Fruit fly (Drosophila melanogaster) whole organism, wandering third instar larva: ENCODE measurements around the gene Rpp20.
A peak's percentile ranks its signal among the peaks of the same experiment; 100 is the strongest.

Source experiments
- CG32264 ChIP-seq: fragments of 200-800 bp; sonication (Bioruptor generic); optimal IDR thresholded peaks from 2 replicates; lab custom pipeline; 2016; ENCODE audit warnings: missing biosample characterization, missing genetic modification characterization
- CG9705 ChIP-seq: fragments of 200-800 bp; sonication (Bioruptor generic); optimal IDR thresholded peaks from 2 replicates; lab custom pipeline; 2018; ENCODE audit warnings: missing biosample characterization, mild to moderate bottlenecking, missing genetic modification characterization
- CrebA ChIP-seq: fragments of 200-800 bp; sonication (Bioruptor generic); optimal IDR thresholded peaks from 2 replicates; lab custom pipeline; 2016; ENCODE audit warnings: missing biosample characterization, mild to moderate bottlenecking, missing genetic modification characterization, borderline replicate concordance
- Dfd ChIP-seq: fragments of >200 bp; optimal IDR thresholded peaks from 2 replicates; lab custom pipeline; 2017; ENCODE audit warnings: missing biosample characterization, missing genetic modification characterization
- Dif ChIP-seq: fragments of 200-275, 200-300 bp; sonication (Bioruptor generic); optimal IDR thresholded peaks from 2 replicates; lab custom pipeline; 2018; ENCODE audit warnings: missing biosample characterization, missing genetic modification characterization; ENCODE audit not compliant: partially characterized antibody
- Hnf4 ChIP-seq: fragments of 200-800 bp; sonication (Bioruptor generic); optimal IDR thresholded peaks from 2 replicates; lab custom pipeline; 2016; ENCODE audit warnings: missing biosample characterization, mild to moderate bottlenecking, missing genetic modification characterization
- Hr78 ChIP-seq: fragments of >200 bp; optimal IDR thresholded peaks from 2 replicates; lab custom pipeline; 2017; ENCODE audit warnings: missing biosample characterization, missing genetic modification characterization
- Jra ChIP-seq: sonication (Bioruptor generic); optimal IDR thresholded peaks from 2 replicates; lab custom pipeline; 2016; ENCODE audit warnings: missing biosample characterization, missing genetic modification characterization
- Myc ChIP-seq: fragments of >200 bp; optimal IDR thresholded peaks from 2 replicates; lab custom pipeline; 2017
- Rel ChIP-seq, 2 experiments: fragments of 200-800 bp; sonication (Bioruptor generic) in 1 of 2; optimal IDR thresholded peaks; 2 replicates in 1 of 2; 3 replicates in 1 of 2; lab custom pipeline; 2016 to 2019; ENCODE audit warnings: mild to moderate bottlenecking in 2 of 2, missing biosample characterization in 2 of 2, missing genetic modification characterization in 2 of 2, moderate library complexity in 1 of 2
- Sp1 ChIP-seq: fragments of 200-800 bp; sonication (Bioruptor generic); optimal IDR thresholded peaks from 3 replicates; lab custom pipeline; 2019; ENCODE audit warnings: missing biosample characterization, mild to moderate bottlenecking, missing genetic modification characterization, moderate library complexity
- Vsx2 ChIP-seq: fragments of 200-300, 225-300 bp; sonication (Bioruptor generic); optimal IDR thresholded peaks from 2 replicates; lab custom pipeline; 2018; ENCODE audit warnings: missing biosample characterization, missing genetic modification characterization; ENCODE audit not compliant: partially characterized antibody
- brk ChIP-seq: fragments of 200-800 bp; sonication (Bioruptor generic); optimal IDR thresholded peaks from 2 replicates; lab custom pipeline; 2016; ENCODE audit warnings: missing biosample characterization, mild to moderate bottlenecking, missing genetic modification characterization
- dl ChIP-seq, 2 experiments: fragments of 175-275, 200-275 bp in 1 of 2; fragments of 200-275 bp in 1 of 2; sonication (Bioruptor generic); optimal IDR thresholded peaks; lab custom pipeline; 2018; ENCODE audit warnings: mild to moderate bottlenecking in 2 of 2, missing biosample characterization in 2 of 2, missing genetic modification characterization in 2 of 2, moderate library complexity in 2 of 2; ENCODE audit not compliant: partially characterized antibody in 2 of 2, insufficient read depth in 1 of 2
- dmrt93B ChIP-seq: fragments of 200-800 bp; sonication (Bioruptor generic); optimal IDR thresholded peaks from 2 replicates; lab custom pipeline; 2018; ENCODE audit warnings: missing biosample characterization, mild to moderate bottlenecking, missing genetic modification characterization
- dsf ChIP-seq: sonication (Bioruptor generic); optimal IDR thresholded peaks from 2 replicates; lab custom pipeline; 2016; ENCODE audit warnings: missing biosample characterization, missing genetic modification characterization, borderline replicate concordance
- ey ChIP-seq: fragments of 200-800 bp; sonication (Bioruptor generic); optimal IDR thresholded peaks from 2 replicates; lab custom pipeline; 2016; ENCODE audit warnings: missing biosample characterization, missing genetic modification characterization
- foxo ChIP-seq, 2 experiments: fragments of 200-800 bp; sonication (Bioruptor generic); optimal IDR thresholded peaks; 2 replicates in 1 of 2; 3 replicates in 1 of 2; lab custom pipeline; 2016 to 2017; ENCODE audit warnings: missing biosample characterization in 2 of 2, missing genetic modification characterization in 2 of 2
- h ChIP-seq: fragments of 200-800 bp; sonication (Bioruptor generic); optimal IDR thresholded peaks from 3 replicates; lab custom pipeline; 2016; ENCODE audit warnings: missing biosample characterization, mild to moderate bottlenecking, missing genetic modification characterization
- jim ChIP-seq: fragments of 175-275, 200-325 bp; sonication (Bioruptor generic); optimal IDR thresholded peaks from 2 replicates; lab custom pipeline; 2016; ENCODE audit warnings: missing biosample characterization, mild to moderate bottlenecking, missing genetic modification characterization
- lola ChIP-seq: fragments of >200 bp; optimal IDR thresholded peaks from 2 replicates; lab custom pipeline; 2017; ENCODE audit warnings: missing biosample characterization, missing genetic modification characterization
- pan ChIP-seq: fragments of >200 bp; optimal IDR thresholded peaks from 2 replicates; lab custom pipeline; 2017
- psq ChIP-seq: fragments of 200-800 bp; sonication (Bioruptor generic); optimal IDR thresholded peaks from 3 replicates; lab custom pipeline; 2017; ENCODE audit warnings: missing biosample characterization, mild to moderate bottlenecking, missing genetic modification characterization, moderate library complexity
- sage ChIP-seq: fragments of 200-800 bp; sonication (Bioruptor generic); optimal IDR thresholded peaks from 2 replicates; lab custom pipeline; 2016; ENCODE audit warnings: missing biosample characterization, mild to moderate bottlenecking, missing genetic modification characterization
- woc ChIP-seq: sonication (Bioruptor generic); optimal IDR thresholded peaks from 2 replicates; lab custom pipeline; 2016; ENCODE audit warnings: missing biosample characterization, mild to moderate bottlenecking, missing genetic modification characterization

The Rpp20 gene

dm6 chrX:19773734-19774702 is 29.8 kb downstream of the Rpp20 start:
- TF ChIP-seq dl (GFP tag; optimal IDR thresholded peaks at IDR 0.05; lab: Kevin White, UChicago; ENCODE audit: insufficient read depth in 1 of 2, partially characterized antibody in 2 of 2): peak in 1 of 2 experiments; percentile 6
- no peak for TF ChIP-seq pan (lab: Kevin White, UChicago)
- TF ChIP-seq Dfd (GFP tag; lab: Kevin White, UChicago): peak; percentile 47
- no peak for TF ChIP-seq lola (GFP tag; lab: Kevin White, UChicago)
- TF ChIP-seq brk: peak; percentile 35
- TF ChIP-seq Hnf4 (GFP tag; lab: Kevin White, UChicago): no peak
- no peak for TF ChIP-seq dsf (GFP tag; lab: Kevin White, UChicago)
- no peak for TF ChIP-seq Myc (lab: Kevin White, UChicago)
- no peak for TF ChIP-seq h (GFP tag; lab: Kevin White, UChicago)
- TF ChIP-seq jim: no peak
- TF ChIP-seq Vsx2 (GFP tag; lab: Kevin White, UChicago): peak; percentile 14
- peak; percentile 99 for TF ChIP-seq psq (GFP tag; lab: Kevin White, UChicago)
- no peak for TF ChIP-seq Hr78 (GFP tag; lab: Kevin White, UChicago)
- no peak for TF ChIP-seq ey (GFP tag; lab: Kevin White, UChicago)
- TF ChIP-seq sage: no peak
- no peak for TF ChIP-seq woc (GFP tag; lab: Kevin White, UChicago)
- no peak for TF ChIP-seq CG9705 (GFP tag; lab: Kevin White, UChicago)
- no peak for TF ChIP-seq Dif (GFP tag; lab: Kevin White, UChicago)
- TF ChIP-seq dmrt93B (GFP tag; lab: Kevin White, UChicago): no peak

dm6 chrX:19775055-19775645 is 30.9 kb downstream of the Rpp20 start:
- no peak for TF ChIP-seq Sp1 (GFP tag; lab: Kevin White, UChicago)
- peak; percentile 86 for TF ChIP-seq psq (GFP tag; lab: Kevin White, UChicago)

- no peak for TF ChIP-seq CG32264 (GFP tag; lab: Kevin White, UChicago)
- peak; percentile 90 for TF ChIP-seq Dfd (GFP tag; lab: Kevin White, UChicago)
- no peak for TF ChIP-seq Dif (GFP tag; lab: Kevin White, UChicago)
- TF ChIP-seq psq (GFP tag; lab: Kevin White, UChicago): no peak
- TF ChIP-seq Rel (GFP tag; optimal IDR thresholded peaks at IDR 0.05; lab: Kevin White, UChicago): no peak
- TF ChIP-seq Rel (tag; optimal IDR thresholded peaks at IDR 0.05; lab: Kevin White, UChicago): no peak
Observed at dm6 chrX:19781861-19782260, 37.6 kb downstream of the Rpp20 start.

- TF ChIP-seq Vsx2 (GFP tag; lab: Kevin White, UChicago): no peak
- no peak for TF ChIP-seq CrebA (GFP tag; lab: Kevin White, UChicago)
- no peak for TF ChIP-seq lola (GFP tag; lab: Kevin White, UChicago)
- TF ChIP-seq ey (GFP tag; lab: Kevin White, UChicago): no peak
- no peak for TF ChIP-seq Rel (GFP tag; optimal IDR thresholded peaks at IDR 0.05; lab: Kevin White, UChicago)
- no peak for TF ChIP-seq Rel (tag; optimal IDR thresholded peaks at IDR 0.05; lab: Kevin White, UChicago)
- peak; percentile 93 for TF ChIP-seq psq (GFP tag; lab: Kevin White, UChicago)
- no peak for TF ChIP-seq sage
Observed at dm6 chrX:19782736-19783325, 38.6 kb downstream of the Rpp20 start.

dm6 chrX:19783457-19783856 is 39.2 kb downstream of the Rpp20 start, which contains the start of gene zld:
TSS of gene zld (minus strand) at chrX:19783548.
- TF ChIP-seq CG32264 (GFP tag; lab: Kevin White, UChicago): no peak
- no peak for TF ChIP-seq h (GFP tag; lab: Kevin White, UChicago)
- TF ChIP-seq Dif (GFP tag; lab: Kevin White, UChicago): peak; percentile 9
- peak; percentile 2 for TF ChIP-seq psq (GFP tag; lab: Kevin White, UChicago)
- TF ChIP-seq Jra: no peak
- TF ChIP-seq Dfd (GFP tag; lab: Kevin White, UChicago): no peak
- no peak for TF ChIP-seq foxo (GFP tag; optimal IDR thresholded peaks at IDR 0.05; lab: Kevin White, UChicago)
- no peak for TF ChIP-seq brk
